Fruit fly (Drosophila melanogaster): ENCODE measurements around the gene trus.
"Not testable (repeated sequence)": the region's sequence is repeated elsewhere in the genome, so short reads cannot be mapped to it uniquely, and the experiment has no call there.

trus gene

DNA sequence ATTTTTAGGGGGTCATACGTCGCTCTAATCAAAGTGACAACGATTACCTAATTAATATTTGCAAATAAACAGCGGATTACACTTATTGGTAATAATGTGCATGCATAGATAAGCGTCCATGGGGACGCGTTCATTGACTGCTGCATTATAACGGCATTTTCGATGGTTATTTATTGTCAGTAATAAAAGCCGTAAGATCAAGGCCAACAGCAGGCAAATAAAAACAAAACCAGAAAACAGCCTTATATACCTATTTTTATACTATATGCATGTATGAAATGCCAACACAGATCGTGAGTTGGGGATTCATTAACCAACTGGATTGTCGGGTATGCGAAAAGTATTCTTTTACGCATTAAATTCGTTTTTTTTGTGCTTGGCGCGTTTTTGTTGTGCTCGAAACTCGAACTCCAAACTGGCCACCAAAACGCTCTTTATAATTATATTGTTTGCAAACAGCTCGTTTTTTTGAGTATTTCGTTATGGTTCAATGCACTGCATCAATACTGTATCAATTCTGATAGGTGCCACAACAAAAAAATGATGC is 5.6 kb upstream of the trus start:
- TF ChIP-seq Dll (optimal IDR thresholded peaks at IDR 0.05) (no peak), pan (optimal IDR thresholded peaks at IDR 0.05) (no peak), psq (optimal IDR thresholded peaks at IDR 0.05) (no peak), CG8478 (optimal IDR thresholded peaks at IDR 0.05) (no peak), EcR (GFP tag; optimal IDR thresholded peaks at IDR 0.05) (no peak), usp (GFP tag; optimal IDR thresholded peaks at IDR 0.05) (no peak)

dm6 chr3R:12451376-12451775 is 5.0 kb upstream of the trus start:
- TF ChIP-seq Dll (optimal IDR thresholded peaks at IDR 0.05) (no peak), psq (optimal IDR thresholded peaks at IDR 0.05) (no peak), EcR (GFP tag; optimal IDR thresholded peaks at IDR 0.05) (no peak), pan (optimal IDR thresholded peaks at IDR 0.05) (no peak), usp (GFP tag; optimal IDR thresholded peaks at IDR 0.05) (no peak), CG8478 (optimal IDR thresholded peaks at IDR 0.05) (no peak)

- no peak for TF ChIP-seq EcR (GFP tag; optimal IDR thresholded peaks at IDR 0.05)
- TF ChIP-seq pan (optimal IDR thresholded peaks at IDR 0.05), result no peak
- TF ChIP-seq psq (optimal IDR thresholded peaks at IDR 0.05), result no peak
- no peak for TF ChIP-seq usp (GFP tag; optimal IDR thresholded peaks at IDR 0.05)
- TF ChIP-seq CG8478 (optimal IDR thresholded peaks at IDR 0.05), result no peak
- no peak for TF ChIP-seq Dll (optimal IDR thresholded peaks at IDR 0.05)
Observed at dm6 chr3R:12451888-12452514, 4.4 kb upstream of the trus start, which contains the start of gene CG5509. Gene CG5509 (plus strand): TSS chr3R:12452464.

DNA sequence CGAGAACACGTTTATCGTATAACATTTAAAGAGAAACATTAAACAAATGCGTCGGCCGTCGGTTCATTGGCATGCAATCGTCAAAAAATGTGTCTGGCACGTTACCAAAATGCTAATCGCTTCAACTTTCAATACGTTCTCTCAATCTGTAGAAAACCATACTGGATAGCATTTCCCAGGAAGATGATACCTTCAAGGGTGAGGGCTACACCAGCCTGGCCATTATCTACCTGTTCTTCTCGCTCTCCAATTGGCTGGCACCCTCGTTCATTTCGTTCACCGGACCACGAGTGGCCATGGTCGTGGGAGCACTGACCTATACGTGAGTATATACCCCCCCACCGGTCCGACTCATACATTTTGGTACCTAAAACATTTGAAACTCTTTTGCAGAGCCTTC is 1.9 kb upstream of the trus start:
- TF ChIP-seq pan (optimal IDR thresholded peaks at IDR 0.05) (no peak), CG8478 (optimal IDR thresholded peaks at IDR 0.05) (no peak)

dm6 chr3R:12459879-12460522 is 3.6 kb downstream of the trus start, which contains the start of the genes CG5961 and Polr3C:
Gene CG5961 (minus strand): TSS chr3R:12460294.
Gene Polr3C (plus strand): TSS chr3R:12460414.
- TF ChIP-seq usp (GFP tag; optimal IDR thresholded peaks at IDR 0.05) (no peak), Dll (optimal IDR thresholded peaks at IDR 0.05) (no peak), CG8478 (optimal IDR thresholded peaks at IDR 0.05) (no peak), psq (optimal IDR thresholded peaks at IDR 0.05) (no peak), EcR (GFP tag; optimal IDR thresholded peaks at IDR 0.05) (no peak), pan (optimal IDR thresholded peaks at IDR 0.05) (no peak)

DNA sequence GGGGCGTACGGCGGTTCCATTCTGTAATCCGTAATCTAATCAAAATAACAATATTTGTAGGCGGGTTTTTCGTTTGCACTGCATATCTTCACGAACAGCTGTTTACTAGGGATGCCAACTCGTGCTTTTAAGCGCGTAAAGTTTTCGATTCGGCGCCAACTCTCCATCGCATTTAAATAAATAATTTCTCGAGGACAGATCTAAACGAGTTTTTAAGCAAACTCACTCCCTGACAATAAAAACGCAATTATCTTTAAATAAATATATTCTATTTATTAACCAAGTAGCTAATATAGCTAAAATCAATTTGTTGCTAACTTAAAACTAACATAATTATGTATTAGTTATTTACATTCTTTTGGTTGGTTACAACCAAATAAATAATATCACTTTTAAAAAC is 8.8 kb downstream of the trus start, which contains the start of gene CG5608:
CG5608 (minus strand) TSS at position 101 of the 400 bp plus-strand sequence.
- not testable (repeated sequence) for TF ChIP-seq usp (GFP tag; optimal IDR thresholded peaks at IDR 0.05); pan (optimal IDR thresholded peaks at IDR 0.05); psq (optimal IDR thresholded peaks at IDR 0.05)

dm6 chr3R:12467675-12468074 is 11.3 kb downstream of the trus start, which contains the start of gene Hsp70Ba:
Gene Hsp70Ba (minus strand): TSS chr3R:12467776.
- TF ChIP-seq pan (optimal IDR thresholded peaks at IDR 0.05); Dll (optimal IDR thresholded peaks at IDR 0.05); EcR (GFP tag; optimal IDR thresholded peaks at IDR 0.05): not testable (repeated sequence)

dm6 chr3R:12502210-12502609 is 45.8 kb downstream of the trus start, which contains the start of gene Hsp70Bbb:
Gene Hsp70Bbb (plus strand): TSS chr3R:12502510.
- not testable (repeated sequence) for TF ChIP-seq pan (optimal IDR thresholded peaks at IDR 0.05); EcR (GFP tag; optimal IDR thresholded peaks at IDR 0.05); psq (optimal IDR thresholded peaks at IDR 0.05)

DNA sequence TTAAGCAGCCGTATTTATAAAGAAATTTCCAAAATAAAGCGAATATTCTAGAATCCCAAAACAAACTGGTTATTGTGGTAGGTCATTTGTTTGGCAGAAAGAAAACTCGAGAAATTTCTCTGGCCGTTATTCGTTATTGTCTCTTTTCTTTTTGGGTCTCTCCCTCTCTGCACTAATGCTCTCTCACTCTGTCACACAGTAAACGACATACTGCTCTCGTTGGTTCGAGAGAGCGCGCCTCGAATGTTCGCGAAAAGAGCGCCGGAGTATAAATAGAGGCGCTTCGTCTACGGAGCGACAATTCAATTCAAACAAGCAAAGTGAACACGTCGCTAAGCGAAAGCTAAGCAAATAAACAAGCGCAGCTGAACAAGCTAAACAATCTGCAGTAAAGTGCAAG is 49.1 kb downstream of the trus start, which contains the start of gene Hsp70Bb:
Hsp70Bb (plus strand) TSS at position 301 of the 400 bp plus-strand sequence.
- TF ChIP-seq EcR (GFP tag; optimal IDR thresholded peaks at IDR 0.05); psq (optimal IDR thresholded peaks at IDR 0.05); pan (optimal IDR thresholded peaks at IDR 0.05): not testable (repeated sequence)

All from whole organism.